Worm (Caenorhabditis elegans) whole organism, early embryonic: ENCODE data around the gene ZK856.18.

ENCODE experiments used
- B0310.2 ChIP-seq: sonication (generic microtip); optimal IDR thresholded peaks from 2 replicates; lab custom pipeline; 2016; ENCODE audit warnings: mild to moderate bottlenecking, missing genetic modification characterization, missing compliant biosample characterization
- F13C5.2 ChIP-seq: sonication (generic microtip); optimal IDR thresholded peaks from 2 replicates; lab custom pipeline; 2017; ENCODE audit warnings: mild to moderate bottlenecking, missing genetic modification characterization, inconsistent platforms, missing compliant biosample characterization
- aly-1 ChIP-seq: sonication (generic microtip); optimal IDR thresholded peaks from 2 replicates; lab custom pipeline; 2016; ENCODE audit warnings: missing genetic modification characterization, missing compliant biosample characterization
- ama-1 ChIP-seq: fragments of 150-350 bp; optimal IDR thresholded peaks from 2 replicates; lab custom pipeline; 2014
- ceh-13 ChIP-seq: fragments of 200-800 bp; sonication (Bioruptor generic); optimal IDR thresholded peaks from 2 replicates; lab custom pipeline; 2018; ENCODE audit warnings: mild to moderate bottlenecking, missing genetic modification characterization, missing compliant biosample characterization
- ceh-36 ChIP-seq: sonication (generic microtip); optimal IDR thresholded peaks from 2 replicates; lab custom pipeline; 2016; ENCODE audit warnings: missing genetic modification characterization, inconsistent platforms, missing compliant biosample characterization
- ets-7 ChIP-seq: sonication (generic microtip); optimal IDR thresholded peaks from 2 replicates; lab custom pipeline; 2016; ENCODE audit warnings: missing genotype, missing genetic modification characterization, missing compliant biosample characterization
- flt-1 ChIP-seq: fragments of 200-800 bp; sonication (Bioruptor generic); IDR thresholded peaks from 2 replicates; pipeline ENCODE4 v1.3.6; 2022; ENCODE audit warnings: missing genetic modification characterization, missing compliant biosample characterization
- hmbx-1 ChIP-seq: sonication (generic microtip); optimal IDR thresholded peaks from 2 replicates; lab custom pipeline; 2016; ENCODE audit warnings: mild to moderate bottlenecking, missing genetic modification characterization, missing compliant biosample characterization
- hmg-4 ChIP-seq: fragments of 200-800 bp; sonication (Bioruptor generic); optimal IDR thresholded peaks from 2 replicates; lab custom pipeline; 2018; ENCODE audit warnings: mild to moderate bottlenecking, missing genetic modification characterization, missing compliant biosample characterization
- hnd-1 ChIP-seq: sonication (generic microtip); optimal IDR thresholded peaks from 2 replicates; lab custom pipeline; 2016; ENCODE audit warnings: missing genetic modification characterization, missing compliant biosample characterization
- pes-1 ChIP-seq: fragments of 200-800 bp; sonication (Bioruptor generic); IDR thresholded peaks from 2 replicates; pipeline ENCODE4 v1.3.6; 2022; ENCODE audit warnings: missing genetic modification reagents, missing genetic modification characterization, missing compliant biosample characterization
- scrt-1 ChIP-seq: fragments of 200-800 bp; sonication (Bioruptor generic); IDR thresholded peaks from 2 replicates; pipeline ENCODE4 v1.3.6; 2022; ENCODE audit warnings: missing genetic modification characterization, missing compliant biosample characterization
- sea-1 ChIP-seq: fragments of 200-800 bp; sonication (Bioruptor generic); conservative IDR thresholded peaks from 2 replicates; pipeline ENCODE4 v1.3.6; 2022; ENCODE audit warnings: missing genetic modification characterization, missing compliant biosample characterization
- tbx-11 ChIP-seq: fragments of 200-800 bp; sonication (Bioruptor generic); IDR thresholded peaks from 2 replicates; pipeline ENCODE4 v1.3.6; 2022; ENCODE audit warnings: missing genetic modification characterization, missing compliant biosample characterization
- tbx-37 ChIP-seq: fragments of 200-800 bp; sonication (Bioruptor generic); conservative IDR thresholded peaks from 2 replicates; pipeline ENCODE4 v1.3.6; 2022; ENCODE audit warnings: missing genetic modification reagents, missing genetic modification characterization, missing compliant biosample characterization
- tra-4 ChIP-seq: sonication (generic microtip); optimal IDR thresholded peaks from 2 replicates; lab custom pipeline; 2017; ENCODE audit warnings: missing genetic modification characterization, missing compliant biosample characterization

ZK856.18 gene

DNA sequence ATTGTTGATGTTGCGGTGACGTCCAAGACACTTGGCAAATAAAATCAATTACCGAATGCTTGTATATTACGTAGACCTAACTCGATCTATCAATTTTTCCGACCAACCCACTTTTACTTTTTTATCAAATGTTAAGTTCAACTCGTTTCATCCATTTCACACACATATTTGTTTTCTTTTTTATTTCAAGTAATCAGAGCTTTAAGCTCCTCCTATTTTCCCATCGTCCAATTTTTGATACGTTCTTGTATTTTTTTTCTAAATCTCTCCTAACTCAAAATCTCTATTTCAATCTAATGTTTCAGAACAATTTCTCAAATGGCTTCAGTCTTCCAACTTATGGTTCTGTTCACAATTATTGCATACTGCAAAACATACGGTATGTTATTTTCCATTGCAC lies 12.6 kb upstream of the ZK856.18 start, which contains the start of gene ZK856.6:
Gene ZK856.6 (plus strand): TSS at position 301 of the 400 bp plus-strand sequence.
- TF ChIP-seq pes-1 (no peak), hnd-1 (no peak), hmbx-1 (tag; lab: Kevin White, UChicago) (no peak), ets-7 (tag; lab: Kevin White, UChicago) (no peak), B0310.2 (tag; lab: Kevin White, UChicago) (no peak)

DNA sequence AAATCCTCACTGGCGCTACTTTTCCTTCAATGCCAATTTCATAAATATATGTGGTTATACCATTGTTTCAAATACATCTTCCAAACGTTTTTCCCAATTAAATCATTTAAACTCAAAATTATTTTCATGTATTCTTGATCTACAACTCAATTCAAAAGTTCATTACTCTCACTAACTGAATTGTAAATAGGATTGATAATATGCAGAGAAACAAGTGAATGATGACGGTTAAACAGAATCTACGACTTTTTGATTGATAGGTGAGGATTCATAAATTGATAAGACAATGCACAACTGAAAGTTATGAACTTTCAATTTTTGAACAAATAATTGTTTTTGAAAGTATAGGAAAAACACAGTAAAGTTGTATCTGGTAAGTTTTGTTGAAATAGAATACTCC lies 5.4 kb upstream of the ZK856.18 start:
- no peak for TF ChIP-seq tbx-11 (GFP tag; lab: Robert Waterston, UW)
- no peak for TF ChIP-seq pes-1
- no peak for TF ChIP-seq ceh-13
- TF ChIP-seq hmbx-1 (tag; lab: Kevin White, UChicago), result no peak
- no peak for TF ChIP-seq ets-7 (tag; lab: Kevin White, UChicago)
- TF ChIP-seq ceh-36 (tag; lab: Kevin White, UChicago), result no peak
- no peak for TF ChIP-seq aly-1
- no peak for TF ChIP-seq scrt-1 (GFP tag; lab: Robert Waterston, UW)
- no peak for TF ChIP-seq sea-1 (GFP tag; lab: Robert Waterston, UW)
- no peak for TF ChIP-seq flt-1 (GFP tag; lab: Robert Waterston, UW)
- TF ChIP-seq B0310.2 (tag; lab: Kevin White, UChicago), result no peak
- no peak for TF ChIP-seq ama-1 (lab: Kevin White, UChicago)
- TF ChIP-seq hmg-4 (GFP tag; lab: Kevin White, UChicago), result no peak
- no peak for TF ChIP-seq hnd-1
- TF ChIP-seq tbx-37 (GFP tag; lab: Robert Waterston, UW), result no peak
- TF ChIP-seq F13C5.2 (tag; lab: Kevin White, UChicago), result no peak

DNA sequence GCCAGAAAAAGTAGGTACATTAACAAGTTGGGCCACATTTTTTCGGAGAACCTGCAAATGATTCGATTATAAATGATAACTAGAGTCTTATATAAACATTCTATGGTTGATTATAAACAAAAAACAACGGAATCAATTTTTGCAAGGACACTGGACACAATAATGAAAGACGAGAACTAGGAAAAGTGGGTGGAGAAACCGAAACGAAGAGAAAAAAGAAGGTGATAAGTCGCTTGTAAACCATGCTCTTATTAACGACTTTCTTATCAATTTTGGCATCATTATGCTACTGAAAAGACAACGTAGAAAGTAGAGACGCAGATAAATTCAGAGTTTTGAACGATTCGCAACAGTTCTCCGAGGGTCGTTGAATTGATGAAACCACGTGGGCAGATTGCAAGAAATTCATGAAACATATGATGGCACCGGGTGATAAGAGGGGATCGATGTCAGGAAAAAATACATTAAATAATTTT lies 4.3 kb upstream of the ZK856.18 start, which contains the start of gene ZK856.5:
Gene ZK856.5 (minus strand): TSS at position 51 of the 476 bp plus-strand sequence.
- TF ChIP-seq F13C5.2 (tag; lab: Kevin White, UChicago), result no peak
- TF ChIP-seq flt-1 (GFP tag; lab: Robert Waterston, UW), result no peak
- TF ChIP-seq aly-1, result no peak
- no peak for TF ChIP-seq hnd-1
- no peak for TF ChIP-seq hmg-4 (GFP tag; lab: Kevin White, UChicago)
- TF ChIP-seq tbx-11 (GFP tag; lab: Robert Waterston, UW), result no peak
- no peak for TF ChIP-seq pes-1
- no peak for TF ChIP-seq tbx-37 (GFP tag; lab: Robert Waterston, UW)
- no peak for TF ChIP-seq ceh-13
- no peak for TF ChIP-seq tra-4 (tag; lab: Kevin White, UChicago)

DNA sequence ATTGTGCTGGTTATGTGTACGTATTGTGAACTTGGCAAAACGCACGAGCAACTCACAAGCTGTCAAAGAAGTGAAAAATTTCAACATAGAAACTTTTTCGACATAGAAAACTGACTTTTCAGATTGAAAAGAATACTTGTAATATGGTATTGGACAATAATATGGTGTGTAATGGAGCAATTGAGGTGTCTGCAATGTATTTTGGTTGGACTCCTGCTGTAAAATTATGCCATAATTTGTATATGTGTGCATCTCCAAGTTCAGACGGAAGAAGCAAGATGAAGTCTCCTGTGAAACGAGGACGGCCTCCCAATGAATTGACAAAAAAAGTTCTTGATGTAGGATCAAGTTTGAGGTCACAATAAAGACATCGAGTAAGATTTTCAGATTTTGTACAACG lies 2.0 kb downstream of the ZK856.18 start:
- TF ChIP-seq tbx-37 (GFP tag; lab: Robert Waterston, UW) (no peak), hmg-4 (GFP tag; lab: Kevin White, UChicago) (no peak), hnd-1 (no peak)

DNA sequence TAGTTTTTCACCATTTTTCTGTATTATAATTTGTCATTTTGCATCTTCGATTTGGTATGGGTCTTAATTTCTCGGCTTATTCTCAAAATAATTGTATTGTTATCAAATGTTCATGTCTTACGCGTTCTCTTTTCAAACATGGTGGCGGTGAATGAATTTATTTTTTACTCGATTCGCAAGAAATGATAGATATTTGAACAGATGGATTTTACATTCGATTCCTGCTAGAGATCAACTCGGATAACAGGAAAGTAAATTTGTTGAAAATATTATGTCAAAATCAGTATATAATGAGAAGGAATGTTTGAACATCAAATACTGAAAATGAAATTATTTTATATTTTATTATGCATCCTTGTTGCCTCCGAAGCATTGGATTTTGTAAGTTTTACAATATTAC lies 2.8 kb downstream of the ZK856.18 start, which contains the start of gene ZK856.4:
Gene ZK856.4 (plus strand): TSS at position 301 of the 400 bp plus-strand sequence.
- TF ChIP-seq tra-4 (tag; lab: Kevin White, UChicago), result no peak
- no peak for TF ChIP-seq sea-1 (GFP tag; lab: Robert Waterston, UW)
- TF ChIP-seq aly-1, result no peak
- no peak for TF ChIP-seq ama-1 (lab: Kevin White, UChicago)
- TF ChIP-seq hmbx-1 (tag; lab: Kevin White, UChicago), result no peak
- no peak for TF ChIP-seq pes-1
- TF ChIP-seq B0310.2 (tag; lab: Kevin White, UChicago), result no peak
- no peak for TF ChIP-seq ceh-13

DNA sequence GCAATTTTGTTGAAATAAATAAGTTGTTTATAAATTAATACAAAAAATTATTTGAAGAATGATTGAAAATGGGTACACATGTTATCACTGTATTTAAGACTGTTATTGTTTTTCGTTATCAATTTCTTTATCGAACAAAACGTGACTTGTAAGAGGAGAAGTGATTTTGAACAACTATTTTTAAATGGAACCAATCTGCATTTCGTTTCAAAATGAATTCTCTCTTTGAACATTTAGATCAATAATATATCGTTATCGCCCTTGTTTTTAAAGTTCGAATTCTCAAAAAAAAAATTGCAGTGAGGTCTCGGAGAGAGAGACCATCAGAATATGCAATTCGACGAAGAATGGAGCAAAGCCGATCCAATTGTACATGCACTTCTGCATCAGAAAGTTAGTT lies 6.6 kb downstream of the ZK856.18 start, which contains the start of gene cul-5:
Gene cul-5 (plus strand): TSS at position 301 of the 400 bp plus-strand sequence.
- no peak for TF ChIP-seq hnd-1

DNA sequence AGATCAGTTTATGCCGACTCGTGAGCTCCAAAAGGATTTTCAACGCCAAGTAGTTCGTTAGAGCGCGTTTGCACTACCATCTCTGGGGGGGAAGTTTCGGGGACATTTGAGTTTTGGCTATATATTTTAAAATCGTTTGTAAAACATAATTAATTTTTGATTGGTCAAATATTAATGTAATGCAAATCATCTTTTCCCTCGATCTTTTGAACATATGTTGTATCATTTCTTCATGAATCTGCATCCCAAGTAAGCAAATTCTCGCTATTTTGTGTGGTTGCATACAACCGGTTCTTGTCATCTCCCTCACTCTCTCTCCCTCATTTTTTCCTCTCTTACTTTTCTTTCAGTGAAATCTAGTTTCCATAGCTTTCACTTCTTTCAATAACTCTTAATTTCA lies 7.6 kb downstream of the ZK856.18 start:
- no peak for TF ChIP-seq sea-1 (GFP tag; lab: Robert Waterston, UW)
- no peak for TF ChIP-seq tbx-37 (GFP tag; lab: Robert Waterston, UW)
- no peak for TF ChIP-seq B0310.2 (tag; lab: Kevin White, UChicago)
- peak; percentile 44 for TF ChIP-seq F13C5.2 (tag; lab: Kevin White, UChicago)

DNA sequence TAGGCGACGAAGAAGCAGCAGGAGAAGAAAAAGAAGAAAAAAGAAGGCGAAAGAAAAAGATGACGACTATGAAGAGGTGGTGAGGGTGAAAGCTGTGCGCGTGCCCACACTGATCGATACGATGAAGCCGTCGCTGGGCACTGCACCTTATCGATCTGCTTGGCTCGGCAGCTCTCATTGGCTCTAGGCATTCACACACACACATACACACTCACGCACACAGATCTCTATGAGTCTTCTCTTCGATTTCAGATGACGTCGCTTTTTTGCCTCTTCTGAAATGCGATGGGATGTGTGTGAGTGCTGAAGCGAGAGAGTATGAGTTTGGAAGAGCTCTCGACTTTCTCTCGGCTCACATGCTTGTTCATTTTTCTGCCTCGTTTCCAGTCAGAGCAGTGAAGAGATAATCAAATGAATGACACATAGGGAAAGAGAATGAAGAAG lies 11.2 kb downstream of the ZK856.18 start:
- TF ChIP-seq ceh-13 (no peak), tra-4 (tag; lab: Kevin White, UChicago) (no peak), flt-1 (GFP tag; lab: Robert Waterston, UW) (no peak), hmbx-1 (tag; lab: Kevin White, UChicago) (no peak), hmg-4 (GFP tag; lab: Kevin White, UChicago) (no peak), tbx-11 (GFP tag; lab: Robert Waterston, UW) (no peak), scrt-1 (GFP tag; lab: Robert Waterston, UW) (no peak), aly-1 (no peak), F13C5.2 (tag; lab: Kevin White, UChicago) (no peak), sea-1 (GFP tag; lab: Robert Waterston, UW) (no peak), tbx-37 (GFP tag; lab: Robert Waterston, UW) (no peak), ama-1 (lab: Kevin White, UChicago) (no peak), ets-7 (tag; lab: Kevin White, UChicago) (no peak), ceh-36 (tag; lab: Kevin White, UChicago) (no peak)
